Fruit fly (Drosophila melanogaster): ENCODE results near the gene zuc.
A peak's percentile ranks its signal among the peaks of the same experiment; 100 is the strongest.

zuc gene

dm6 chr2L:11968581-11969272 lies 21.0 kb downstream of the zuc start:
- TF ChIP-seq toe (GFP tag; optimal IDR thresholded peaks at IDR 0.05) (no peak), CG11617 (GFP tag; optimal IDR thresholded peaks at IDR 0.05) (no peak), pad (GFP tag; optimal IDR thresholded peaks at IDR 0.05) (no peak), cnc (optimal IDR thresholded peaks at IDR 0.05) (no peak), tj (GFP tag; optimal IDR thresholded peaks at IDR 0.05) (no peak), CG7045 (GFP tag; optimal IDR thresholded peaks at IDR 0.05) (no peak), CG33017 (tag; optimal IDR thresholded peaks at IDR 0.05) (no peak)

- TF ChIP-seq CG12768 (GFP tag; optimal IDR thresholded peaks at IDR 0.05): no peak
- no peak for TF ChIP-seq toe (GFP tag; optimal IDR thresholded peaks at IDR 0.05)
- no peak for TF ChIP-seq CG7045 (GFP tag; optimal IDR thresholded peaks at IDR 0.05)
- TF ChIP-seq bab1 (GFP tag; optimal IDR thresholded peaks at IDR 0.05): no peak
- TF ChIP-seq Hr96 (GFP tag; optimal IDR thresholded peaks at IDR 0.05): no peak
- no peak for TF ChIP-seq cic (GFP tag; optimal IDR thresholded peaks at IDR 0.05)
- no peak for TF ChIP-seq CG1620 (GFP tag; optimal IDR thresholded peaks at IDR 0.05)
- TF ChIP-seq CG5204 (GFP tag; optimal IDR thresholded peaks at IDR 0.05): no peak
Measured at dm6 chr2L:11965610-11966594, 23.8 kb downstream of the zuc start.

dm6 chr2L:11963422-11964322 lies 26.0 kb downstream of the zuc start:
- no peak for TF ChIP-seq CG7101 (tag; optimal IDR thresholded peaks at IDR 0.05)
- TF ChIP-seq tj (GFP tag; optimal IDR thresholded peaks at IDR 0.05): peak; percentile 82
- peak; percentile 31 for TF ChIP-seq kay (GFP tag; ENCODE audit: borderline replicate concordance)
- no peak for TF ChIP-seq ovo (GFP tag; optimal IDR thresholded peaks at IDR 0.05)
- TF ChIP-seq CG1620 (GFP tag; optimal IDR thresholded peaks at IDR 0.05): no peak

DNA sequence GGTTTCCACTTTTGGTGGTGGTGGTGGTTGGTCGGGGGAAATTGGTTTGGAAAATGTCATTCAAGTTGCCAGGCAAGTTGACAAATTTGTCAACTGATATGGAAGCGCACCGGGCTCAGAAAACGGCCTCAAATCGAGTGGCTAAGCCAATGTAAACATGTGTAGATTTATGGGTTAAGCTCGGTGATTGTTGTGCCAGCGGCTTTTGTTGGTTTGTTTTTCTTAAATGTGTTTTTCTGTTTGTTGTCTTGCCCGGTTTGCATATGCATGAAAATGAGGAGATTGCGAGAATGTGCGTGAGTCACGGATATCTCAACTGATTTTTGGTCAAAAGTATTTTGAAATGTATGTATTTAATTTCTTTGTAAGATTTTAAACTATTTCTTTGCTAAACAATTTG lies 28.8 kb downstream of the zuc start:
- no peak for TF ChIP-seq cnc (optimal IDR thresholded peaks at IDR 0.05)
- TF ChIP-seq Hr96 (GFP tag; optimal IDR thresholded peaks at IDR 0.05): no peak
- no peak for TF ChIP-seq pad (GFP tag; optimal IDR thresholded peaks at IDR 0.05)
- no peak for TF ChIP-seq CG14711 (tag; optimal IDR thresholded peaks at IDR 0.05)
- no peak for TF ChIP-seq ovo (GFP tag; optimal IDR thresholded peaks at IDR 0.05)
- TF ChIP-seq Mnt (GFP tag; optimal IDR thresholded peaks at IDR 0.05): no peak

DNA sequence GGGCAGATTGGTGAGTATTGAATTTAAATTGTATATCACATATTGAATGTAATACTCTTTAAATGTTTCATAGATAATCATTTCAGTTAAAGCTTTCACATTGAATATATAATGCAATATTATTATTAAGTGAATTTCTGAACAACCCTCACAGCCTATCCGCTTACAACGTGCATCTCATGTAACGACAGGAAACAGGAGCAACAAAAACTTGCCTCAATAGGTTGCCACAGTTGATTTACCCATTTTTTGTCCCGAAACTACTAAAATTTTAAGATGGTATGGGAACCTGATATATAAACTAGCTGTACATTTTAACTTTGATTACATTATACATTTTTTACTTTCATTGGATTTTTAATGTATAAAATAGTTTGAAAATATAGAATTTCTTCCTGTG lies 31.0 kb downstream of the zuc start:
- no peak for TF ChIP-seq pad (GFP tag; optimal IDR thresholded peaks at IDR 0.05)

- no peak for TF ChIP-seq CG5204 (GFP tag; optimal IDR thresholded peaks at IDR 0.05)
Measured at dm6 chr2L:11955839-11956238, 33.8 kb downstream of the zuc start.

DNA sequence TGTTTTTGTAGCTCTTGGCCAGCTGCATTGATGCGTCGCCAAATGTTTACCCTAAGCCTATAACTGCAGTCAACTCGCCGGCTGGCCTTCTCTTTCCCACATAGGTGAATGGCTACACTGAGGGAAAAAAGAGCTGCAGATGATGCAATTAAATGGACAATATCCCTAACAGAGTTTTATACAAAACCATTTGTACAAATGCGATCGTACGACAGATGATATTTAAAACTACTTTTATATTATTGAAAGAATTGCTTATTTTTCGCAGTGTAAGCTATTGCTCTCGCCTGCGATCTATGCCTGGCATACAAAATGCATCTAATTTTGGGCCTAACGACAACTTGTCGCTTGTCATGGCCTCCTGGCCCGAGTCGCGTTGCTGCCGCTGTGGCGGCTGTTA lies 39.8 kb downstream of the zuc start:
- TF ChIP-seq CG5204 (GFP tag; optimal IDR thresholded peaks at IDR 0.05) (no peak), Clk (GFP tag; optimal IDR thresholded peaks at IDR 0.05) (no peak), kay (GFP tag; ENCODE audit: borderline replicate concordance) (peak; percentile 33), CG7101 (tag; optimal IDR thresholded peaks at IDR 0.05) (peak; percentile 1), CG33017 (tag; optimal IDR thresholded peaks at IDR 0.05) (peak; percentile 26)

- TF ChIP-seq Crg-1 (GFP tag; optimal IDR thresholded peaks at IDR 0.05) (no peak), CG12768 (GFP tag; optimal IDR thresholded peaks at IDR 0.05) (no peak), pad (GFP tag; optimal IDR thresholded peaks at IDR 0.05) (no peak), CG5204 (GFP tag; optimal IDR thresholded peaks at IDR 0.05) (no peak), Mnt (GFP tag; optimal IDR thresholded peaks at IDR 0.05) (no peak), bab1 (GFP tag; optimal IDR thresholded peaks at IDR 0.05) (no peak), kay (GFP tag; ENCODE audit: borderline replicate concordance) (no peak), CG14711 (tag; optimal IDR thresholded peaks at IDR 0.05) (no peak), tj (GFP tag; optimal IDR thresholded peaks at IDR 0.05) (no peak)
Measured at dm6 chr2L:11948479-11948878, 41.2 kb downstream of the zuc start.
